Fruit fly (Drosophila melanogaster): ENCODE results near the gene CG11168.

DNA sequence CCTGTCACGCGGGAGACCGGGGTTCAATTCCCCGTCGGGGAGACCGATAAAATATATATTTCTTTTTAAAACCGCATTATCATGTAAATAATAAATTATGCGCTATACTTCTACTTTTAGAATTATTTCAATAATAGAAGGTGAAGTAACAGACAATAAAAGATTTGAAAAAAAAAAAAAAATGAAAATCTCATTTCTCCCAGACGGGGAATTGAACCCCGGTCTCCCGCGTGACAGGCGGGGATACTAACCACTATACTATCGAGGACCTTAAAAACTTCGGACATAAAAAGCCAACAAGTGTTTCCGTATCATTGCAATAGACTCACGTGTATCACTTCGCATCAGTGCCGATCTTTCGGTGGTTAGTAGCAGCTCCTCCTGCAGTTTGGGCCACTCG, 3.0 kb upstream of the CG11168 start:
- TF ChIP-seq CTCF (optimal IDR thresholded peaks at IDR 0.05) (no peak), CG8478 (optimal IDR thresholded peaks at IDR 0.05) (no peak)

All from S2 (cell line).